Fruit fly (Drosophila melanogaster): ENCODE results near the gene CG3552.

The CG3552 gene

dm6 chr3L:9508653-9509036, 52.5 kb downstream of the CG3552 start (continued):
- peak; percentile 61 for TF ChIP-seq CoRest (tag; optimal IDR thresholded peaks at IDR 0.05)
- no peak for TF ChIP-seq gce (GFP tag; IDR thresholded peaks at IDR 0.05)
- TF ChIP-seq sens (GFP tag) = no peak
- no peak for TF ChIP-seq CG18476 (GFP tag; optimal IDR thresholded peaks at IDR 0.05)
- peak; percentile 51; the same call in 1 of the 2 replicates for TF ChIP-seq Atf6 (GFP tag; IDR thresholded peaks at IDR 0.05)
- TF ChIP-seq Rx (GFP tag; IDR thresholded peaks at IDR 0.05) = 0 out of 2 replicates have a peak, but pooled peaks have one; percentile 14
- no peak for TF ChIP-seq MTF-1 (GFP tag; optimal IDR thresholded peaks at IDR 0.05; ENCODE audit: borderline replicate concordance)
- no peak for TF ChIP-seq CG14014 (GFP tag; IDR thresholded peaks at IDR 0.05)
- no peak for TF ChIP-seq zen (tag; optimal IDR thresholded peaks at IDR 0.05)
- TF ChIP-seq danr (GFP tag; IDR thresholded peaks at IDR 0.05) = no peak
- TF ChIP-seq nmo (GFP tag; optimal IDR thresholded peaks at IDR 0.05) = peak; percentile 71
- no peak for TF ChIP-seq CG9609 (GFP tag; optimal IDR thresholded peaks at IDR 0.05)
- TF ChIP-seq CG12659 (GFP tag; optimal IDR thresholded peaks at IDR 0.05) = no peak
- no peak for TF ChIP-seq klu (GFP tag; IDR thresholded peaks at IDR 0.05)
- no peak for TF ChIP-seq CG8944 (GFP tag; optimal IDR thresholded peaks at IDR 0.05)
- TF ChIP-seq lmd (GFP tag; IDR thresholded peaks at IDR 0.05) = peak; percentile 44
- TF ChIP-seq onecut (GFP tag; IDR thresholded peaks at IDR 0.05) = no peak
- no peak for TF ChIP-seq CG3065 (GFP tag; optimal IDR thresholded peaks at IDR 0.05)
- TF ChIP-seq luna (GFP tag; optimal IDR thresholded peaks at IDR 0.05) = no peak
- TF ChIP-seq CG9932 (GFP tag; IDR thresholded peaks at IDR 0.05) = 0 out of 2 replicates have a peak, but pooled peaks have one; percentile 10
- TF ChIP-seq Camta (GFP tag; optimal IDR thresholded peaks at IDR 0.05) = no peak
- TF ChIP-seq CG31441 (GFP tag; IDR thresholded peaks at IDR 0.05) = peak; percentile 74
- no peak for TF ChIP-seq Dp (GFP tag; optimal IDR thresholded peaks at IDR 0.05)
- no peak for TF ChIP-seq CG15479 (GFP tag; optimal IDR thresholded peaks at IDR 0.05)
- peak; percentile 90 for TF ChIP-seq row (GFP tag; IDR thresholded peaks at IDR 0.05)
- TF ChIP-seq CG1832 (GFP tag; optimal IDR thresholded peaks at IDR 0.05) = no peak
- TF ChIP-seq prd (optimal IDR thresholded peaks at IDR 0.05) = no peak
- peak; percentile 53; the same call in 1 of the 3 replicates for TF ChIP-seq prd (GFP tag; IDR thresholded peaks at IDR 0.05)
- TF ChIP-seq ab (GFP tag; optimal IDR thresholded peaks at IDR 0.05) = no peak
- peak; percentile 38 for TF ChIP-seq Spps (tag; optimal IDR thresholded peaks at IDR 0.05)
- no peak for TF ChIP-seq CG13123 (GFP tag; optimal IDR thresholded peaks at IDR 0.05)
- no peak for TF ChIP-seq Neu2 (GFP tag; optimal IDR thresholded peaks at IDR 0.05; ENCODE audit: borderline replicate concordance)
- no peak for TF ChIP-seq CG1602 (GFP tag; optimal IDR thresholded peaks at IDR 0.05)
- no peak for TF ChIP-seq jigr1 (GFP tag; IDR thresholded peaks at IDR 0.05)
- no peak for TF ChIP-seq CG6254 (GFP tag; optimal IDR thresholded peaks at IDR 0.05)
- peak; percentile 89 for TF ChIP-seq gem (tag; optimal IDR thresholded peaks at IDR 0.05)
- TF ChIP-seq cas (GFP tag; IDR thresholded peaks at IDR 0.05) = no peak
- TF ChIP-seq dmrt11E (tag; optimal IDR thresholded peaks at IDR 0.05) = peak; percentile 62
- TF ChIP-seq btn (GFP tag; optimal IDR thresholded peaks at IDR 0.05) = no peak
- TF ChIP-seq eve (GFP tag; optimal IDR thresholded peaks at IDR 0.05) = no peak
- peak; percentile 2 for TF ChIP-seq ewg (GFP tag; optimal IDR thresholded peaks at IDR 0.05)
- TF ChIP-seq CG10462 (GFP tag; optimal IDR thresholded peaks at IDR 0.05) = no peak
- no peak for TF ChIP-seq odd (GFP tag; optimal IDR thresholded peaks at IDR 0.05)
- peak; percentile 7; the same call in 1 of the 2 replicates for TF ChIP-seq ranshi (GFP tag; IDR thresholded peaks at IDR 0.05)
- no peak for TF ChIP-seq GATAe (GFP tag; conservative IDR thresholded peaks at IDR 0.05)
- TF ChIP-seq lab (GFP tag; optimal IDR thresholded peaks at IDR 0.05) = peak; percentile 65
- no peak for TF ChIP-seq kay (GFP tag; optimal IDR thresholded peaks at IDR 0.05)
- peak; percentile 97 for TF ChIP-seq D19B (GFP tag; optimal IDR thresholded peaks at IDR 0.05)
- no peak for TF ChIP-seq CG10959 (GFP tag; IDR thresholded peaks at IDR 0.05)
- TF ChIP-seq dysf (GFP tag; IDR thresholded peaks at IDR 0.05) = no peak
- peak; percentile 27 for TF ChIP-seq CG5245 (GFP tag; optimal IDR thresholded peaks at IDR 0.05)
- peak; percentile 15 for TF ChIP-seq CG11723 (GFP tag; optimal IDR thresholded peaks at IDR 0.05)

Measured in whole organism, embryonic.